Fruit fly (Drosophila melanogaster) whole organism, embryonic: ENCODE data around the gene RabX6.

Source experiments
- Atf-2 ChIP-seq: fragments of 200-800 bp; sonication (Bioruptor generic); optimal IDR thresholded peaks from 2 replicates; lab custom pipeline; 2016; ENCODE audit warnings: missing biosample characterization, missing genetic modification characterization
- CG10267 ChIP-seq: fragments of 200-800 bp; sonication (Bioruptor generic); optimal IDR thresholded peaks from 2 replicates; lab custom pipeline; 2018; ENCODE audit warnings: missing biosample characterization, mild to moderate bottlenecking, missing genetic modification characterization, moderate library complexity
- CG11456 ChIP-seq: fragments of 200-800 bp; sonication (Bioruptor generic); IDR thresholded peaks from 3 replicates; pipeline ENCODE4 v1.3.6; 2022; ENCODE audit warnings: missing biosample characterization, missing genetic modification characterization
- CG11504 ChIP-seq: fragments of 200-800 bp; sonication (Bioruptor generic); optimal IDR thresholded peaks from 3 replicates; lab custom pipeline; 2019; ENCODE audit warnings: missing biosample characterization, mild to moderate bottlenecking, missing genetic modification characterization, moderate library complexity
- CG12236 ChIP-seq: fragments of 200-800 bp; sonication (Bioruptor generic); optimal IDR thresholded peaks from 2 replicates; lab custom pipeline; 2016; ENCODE audit warnings: missing biosample characterization, missing genetic modification characterization
- CG14441 ChIP-seq: fragments of 200-800 bp; sonication (Bioruptor generic); IDR thresholded peaks from 2 replicates; pipeline ENCODE4 v1.3.6; 2022; ENCODE audit warnings: missing biosample characterization, missing genetic modification characterization
- CG15269 ChIP-seq: fragments of 200-800 bp; sonication (Bioruptor generic); optimal IDR thresholded peaks from 2 replicates; lab custom pipeline; 2018; ENCODE audit warnings: missing biosample characterization, mild to moderate bottlenecking, missing genetic modification characterization, moderate library complexity
- CG15696 ChIP-seq: fragments of 200-800 bp; sonication (Bioruptor generic); optimal IDR thresholded peaks from 2 replicates; lab custom pipeline; 2019; ENCODE audit warnings: missing biosample characterization, mild to moderate bottlenecking, missing genetic modification characterization, moderate library complexity
- CG2120 ChIP-seq: fragments of 200-800 bp; sonication (Bioruptor generic); optimal IDR thresholded peaks from 3 replicates; lab custom pipeline; 2016; ENCODE audit warnings: missing biosample characterization, missing genetic modification characterization
- CG2129 ChIP-seq: fragments of 200-800 bp; sonication (Bioruptor generic); IDR thresholded peaks from 2 replicates; pipeline ENCODE4 v1.3.6; 2022; ENCODE audit warnings: missing biosample characterization, missing genetic modification characterization; ENCODE audit not compliant: partially characterized antibody
- CG31365 ChIP-seq: fragments of 200-800 bp; sonication (Bioruptor generic); optimal IDR thresholded peaks from 2 replicates; lab custom pipeline; 2018; ENCODE audit warnings: missing biosample characterization, mild to moderate bottlenecking, missing genetic modification characterization
- CG4360 ChIP-seq: fragments of 200-800 bp; sonication (Bioruptor generic); IDR thresholded peaks from 2 replicates; pipeline ENCODE4 v1.3.6; 2022; ENCODE audit warnings: missing biosample characterization, missing genetic modification characterization
- CG4730 ChIP-seq: fragments of 200-800 bp; sonication (Bioruptor generic); IDR thresholded peaks from 2 replicates; pipeline ENCODE4 v1.3.6; 2022; ENCODE audit warnings: missing biosample characterization, missing genetic modification characterization
- CG4820 ChIP-seq: fragments of 200-800 bp; sonication (Bioruptor generic); optimal IDR thresholded peaks from 3 replicates; lab custom pipeline; 2016; ENCODE audit warnings: missing biosample characterization, missing genetic modification characterization
- CG5953 ChIP-seq: fragments of 200-800 bp; sonication (Bioruptor generic); IDR thresholded peaks from 2 replicates; pipeline ENCODE4 v1.3.6; 2022; ENCODE audit warnings: missing biosample characterization, missing genetic modification characterization
- CG6683 ChIP-seq: fragments of 200-800 bp; sonication (Bioruptor generic); optimal IDR thresholded peaks from 2 replicates; lab custom pipeline; 2017; ENCODE audit warnings: missing biosample characterization, mild to moderate bottlenecking, missing genetic modification characterization, missing genetic modification reagents
- CG6854 ChIP-seq: fragments of 200-800 bp; sonication (Bioruptor generic); optimal IDR thresholded peaks from 3 replicates; lab custom pipeline; 2017; ENCODE audit warnings: missing biosample characterization, mild to moderate bottlenecking, missing genetic modification characterization
- CG7745 ChIP-seq: fragments of 200-800 bp; sonication (Bioruptor generic); optimal IDR thresholded peaks from 2 replicates; lab custom pipeline; 2018; ENCODE audit warnings: missing biosample characterization, mild to moderate bottlenecking, missing genetic modification characterization, moderate library complexity
- D19A ChIP-seq: fragments of 200-800 bp; optimal IDR thresholded peaks from 3 replicates; lab custom pipeline; 2019; ENCODE audit warnings: missing biosample characterization, mild to moderate bottlenecking, missing genetic modification characterization, moderate library complexity
- D19B ChIP-seq: fragments of 200-800 bp; sonication (Bioruptor generic); optimal IDR thresholded peaks from 2 replicates; lab custom pipeline; 2017; ENCODE audit warnings: missing biosample characterization, mild to moderate bottlenecking, missing genetic modification characterization
- Deaf1 ChIP-seq: fragments of 200-800 bp; optimal IDR thresholded peaks from 3 replicates; lab custom pipeline; 2019; ENCODE audit warnings: missing biosample characterization, mild to moderate bottlenecking, missing genetic modification characterization, moderate library complexity
- Dek ChIP-seq: fragments of 200-800 bp; sonication (Bioruptor generic); optimal IDR thresholded peaks from 3 replicates; lab custom pipeline; 2019; ENCODE audit warnings: missing biosample characterization, mild to moderate bottlenecking, missing genetic modification characterization, moderate library complexity
- Drgx ChIP-seq: fragments of 200-800 bp; sonication (Bioruptor generic); IDR thresholded peaks from 2 replicates; pipeline ENCODE4 v1.3.6; 2022; ENCODE audit warnings: missing biosample characterization, missing genetic modification characterization
- E2f2 ChIP-seq: fragments of 200-800 bp; sonication (Bioruptor generic); IDR thresholded peaks from 2 replicates; pipeline ENCODE4 v1.3.6; 2022; ENCODE audit warnings: missing biosample characterization, missing genetic modification characterization
- Eip74EF ChIP-seq, 2 experiments: fragments of 200-800 bp in 1 of 2; fragments of >200 bp in 1 of 2; sonication (Bioruptor generic) in 1 of 2; optimal IDR thresholded peaks; 2 replicates each; lab custom pipeline; 2017 to 2019; ENCODE audit warnings: missing biosample characterization in 2 of 2, missing genetic modification characterization in 2 of 2, mild to moderate bottlenecking in 1 of 2, moderate library complexity in 1 of 2
- Fer1 ChIP-seq: fragments of 200-800 bp; sonication (Bioruptor generic); optimal IDR thresholded peaks from 2 replicates; lab custom pipeline; 2017; ENCODE audit warnings: missing biosample characterization, mild to moderate bottlenecking, missing genetic modification characterization
- HLH54F ChIP-seq: fragments of 200-800 bp; sonication (Bioruptor generic); optimal IDR thresholded peaks from 3 replicates; lab custom pipeline; 2016; ENCODE audit warnings: missing biosample characterization, missing genetic modification characterization
- Hey ChIP-seq: fragments of 200-800 bp; sonication (Bioruptor generic); optimal IDR thresholded peaks from 3 replicates; lab custom pipeline; 2018; ENCODE audit warnings: missing biosample characterization, mild to moderate bottlenecking, missing genetic modification characterization
- Hr39 ChIP-seq: fragments of >200 bp; optimal IDR thresholded peaks from 2 replicates; lab custom pipeline; 2017
- Kr ChIP-seq: fragments of 200-800 bp; sonication (Bioruptor generic); optimal IDR thresholded peaks from 2 replicates; lab custom pipeline; 2017; ENCODE audit warnings: missing biosample characterization, mild to moderate bottlenecking, missing genetic modification characterization
- NfI ChIP-seq: fragments of 200-800 bp; sonication (Bioruptor generic); optimal IDR thresholded peaks from 3 replicates; lab custom pipeline; 2018; ENCODE audit warnings: missing biosample characterization, mild to moderate bottlenecking, missing genetic modification characterization, moderate library complexity
- Opbp ChIP-seq: fragments of 200-800 bp; sonication (Bioruptor generic); IDR thresholded peaks from 3 replicates; pipeline ENCODE4 v1.3.6; 2022; ENCODE audit warnings: missing biosample characterization, missing genetic modification characterization; ENCODE audit not compliant: partially characterized antibody
- Poxn ChIP-seq: fragments of 200-800 bp; sonication (Bioruptor generic); IDR thresholded peaks from 2 replicates; pipeline ENCODE4 v1.3.6; 2022; ENCODE audit warnings: missing biosample characterization, missing genetic modification characterization
- Usf ChIP-seq: fragments of 200-800 bp; sonication (Bioruptor generic); optimal IDR thresholded peaks from 2 replicates; lab custom pipeline; 2017; ENCODE audit warnings: missing genotype, missing biosample characterization, missing genetic modification characterization
- dm ChIP-seq: fragments of 200-800 bp; sonication (Bioruptor generic); optimal IDR thresholded peaks from 3 replicates; lab custom pipeline; 2016; ENCODE audit warnings: missing biosample characterization, missing genetic modification characterization
- eyg ChIP-seq: fragments of 200-800 bp; sonication (Bioruptor generic); optimal IDR thresholded peaks from 3 replicates; lab custom pipeline; 2016; ENCODE audit warnings: missing biosample characterization, missing genetic modification characterization
- fd64A ChIP-seq: fragments of 200-800 bp; sonication (Bioruptor generic); optimal IDR thresholded peaks from 3 replicates; lab custom pipeline; 2018; ENCODE audit warnings: missing biosample characterization, mild to moderate bottlenecking, missing genetic modification characterization
- insv ChIP-seq, 2 experiments: fragments of 200-800 bp; sonication (Bioruptor generic); optimal IDR thresholded peaks; 3 replicates each; lab custom pipeline; 2016 to 2018; ENCODE audit warnings: missing biosample characterization in 2 of 2, missing genetic modification characterization in 2 of 2
- luna ChIP-seq: fragments of 200-800 bp; sonication (Bioruptor generic); optimal IDR thresholded peaks from 2 replicates; lab custom pipeline; 2016; ENCODE audit warnings: missing biosample characterization, missing genetic modification characterization
- nerfin-2 ChIP-seq: fragments of 200-800 bp; sonication (Bioruptor generic); IDR thresholded peaks from 2 replicates; pipeline ENCODE4 v1.3.6; 2022; ENCODE audit warnings: missing biosample characterization, missing genetic modification characterization; ENCODE audit not compliant: partially characterized antibody
- pho ChIP-seq: fragments of 200-800 bp; sonication (Bioruptor generic); optimal IDR thresholded peaks from 2 replicates; lab custom pipeline; 2016; ENCODE audit warnings: missing biosample characterization, missing genetic modification characterization
- pnt ChIP-seq: fragments of 200-800 bp; sonication (Bioruptor generic); optimal IDR thresholded peaks from 3 replicates; lab custom pipeline; 2016; ENCODE audit warnings: missing biosample characterization, missing genetic modification characterization
- ranshi ChIP-seq: fragments of 200-800 bp; sonication (Bioruptor generic); IDR thresholded peaks from 2 replicates; pipeline ENCODE4 v1.3.6; 2022; ENCODE audit warnings: missing biosample characterization, missing genetic modification characterization
- repo ChIP-seq: fragments of 200-800 bp; sonication (Bioruptor generic); optimal IDR thresholded peaks from 2 replicates; lab custom pipeline; 2016; ENCODE audit warnings: missing biosample characterization, missing genetic modification characterization
- sob ChIP-seq: fragments of 200-800 bp; sonication (Bioruptor generic); IDR thresholded peaks from 2 replicates; pipeline ENCODE4 v1.3.6; 2022; ENCODE audit warnings: missing biosample characterization, missing genetic modification characterization
- sr ChIP-seq: fragments of 200-800 bp; sonication (Bioruptor generic); IDR thresholded peaks from 3 replicates; pipeline ENCODE4 v1.3.6; 2022; ENCODE audit warnings: missing biosample characterization, missing genetic modification characterization
- tgo ChIP-seq: fragments of 200-800 bp; sonication (Bioruptor generic); IDR thresholded peaks from 3 replicates; pipeline ENCODE4 v1.3.6; 2022; ENCODE audit warnings: missing biosample characterization, missing genetic modification characterization
- tna ChIP-seq: fragments of 200-800 bp; sonication (Bioruptor generic); IDR thresholded peaks from 2 replicates; pipeline ENCODE4 v1.3.6; 2022; ENCODE audit warnings: missing biosample characterization, missing genetic modification characterization; ENCODE audit not compliant: partially characterized antibody
- wek ChIP-seq: fragments of 200-800 bp; sonication (Bioruptor generic); optimal IDR thresholded peaks from 3 replicates; lab custom pipeline; 2018; ENCODE audit warnings: missing biosample characterization, mild to moderate bottlenecking, missing genetic modification characterization, moderate library complexity
- zen2 ChIP-seq: fragments of 200-800 bp; sonication (Bioruptor generic); IDR thresholded peaks from 3 replicates; pipeline ENCODE4 v1.3.6; 2022; ENCODE audit warnings: missing biosample characterization, missing genetic modification characterization; ENCODE audit not compliant: partially characterized antibody

RabX6 gene

dm6 chr3L:644111-644718, 46.1 kb upstream of the RabX6 start (continued):
- TF ChIP-seq dm (peak; percentile 68), repo (GFP tag; lab: Kevin White, UChicago) (peak; percentile 88), wek (GFP tag; lab: Kevin White, UChicago) (peak; percentile 69), CG5953 (GFP tag; lab: Robert Waterston, UW) (peak; percentile 92), Poxn (no peak), Opbp (no peak), pnt (GFP tag; lab: Kevin White, UChicago) (peak; percentile 87), CG10267 (peak; percentile 77), CG6854 (peak; percentile 56), Usf (GFP tag; lab: Kevin White, UChicago) (peak; percentile 32), tna (no peak), CG4820 (GFP tag; lab: Kevin White, UChicago) (peak; percentile 89), sr (GFP tag; lab: Robert Waterston, UW) (peak; percentile 73; the same call in 2 of the 3 replicates), Atf-2 (GFP tag; lab: Kevin White, UChicago) (peak; percentile 88), Eip74EF (GFP tag; optimal IDR thresholded peaks at IDR 0.05; lab: Kevin White, UChicago) (peak in 1 of 2 experiments; percentile 84), nerfin-2 (GFP tag; lab: Robert Waterston, UW) (no peak), Hr39 (lab: Kevin White, UChicago) (no peak), Drgx (GFP tag; lab: Robert Waterston, UW) (peak; percentile 94), CG11456 (GFP tag; lab: Robert Waterston, UW) (peak; percentile 79; the same call in 2 of the 3 replicates), Deaf1 (tag; lab: Kevin White, UChicago) (peak; percentile 52), pho (GFP tag; lab: Kevin White, UChicago) (peak; percentile 52), luna (GFP tag; lab: Kevin White, UChicago) (peak; percentile 71), CG4730 (GFP tag; lab: Robert Waterston, UW) (peak; percentile 70), CG4360 (GFP tag; lab: Robert Waterston, UW) (peak; percentile 73), CG11504 (peak; percentile 92), E2f2 (GFP tag; lab: Robert Waterston, UW) (peak; percentile 63), CG15696 (tag; lab: Kevin White, UChicago) (peak; percentile 53), Kr (GFP tag; lab: Kevin White, UChicago) (no peak), Fer1 (GFP tag; lab: Kevin White, UChicago) (peak; percentile 79), fd64A (peak; percentile 78), insv (GFP tag; optimal IDR thresholded peaks at IDR 0.05; lab: Kevin White, UChicago) (no peak), CG31365 (tag; lab: Kevin White, UChicago) (peak; percentile 67), CG6683 (GFP tag; lab: Kevin White, UChicago) (peak; percentile 36), Dek (peak; percentile 69), eyg (GFP tag; lab: Kevin White, UChicago) (peak; percentile 75), CG15269 (tag; lab: Kevin White, UChicago) (peak; percentile 87), CG12236 (GFP tag; lab: Kevin White, UChicago) (peak; percentile 77), CG2129 (GFP tag; lab: Robert Waterston, UW) (no peak), tgo (GFP tag; lab: Robert Waterston, UW) (peak; percentile 85), sob (GFP tag; lab: Robert Waterston, UW) (peak; percentile 85), HLH54F (peak; percentile 75), D19A (tag; lab: Kevin White, UChicago) (peak; percentile 79), CG14441 (peak; percentile 86), CG7745 (tag; lab: Kevin White, UChicago) (no peak), CG2120 (GFP tag; lab: Kevin White, UChicago) (peak; percentile 71), NfI (GFP tag; lab: Kevin White, UChicago) (peak; percentile 87), ranshi (GFP tag; lab: Robert Waterston, UW) (peak; percentile 89), Hey (tag; lab: Kevin White, UChicago) (no peak), D19B (GFP tag; lab: Kevin White, UChicago) (peak; percentile 3), zen2 (no peak)
